Fruit fly (Drosophila melanogaster) whole organism, adult: ENCODE data around the gene LpR2.

ENCODE experiments used
- CG14711 ChIP-seq: fragments of 200-800 bp; sonication (Bioruptor generic); optimal IDR thresholded peaks from 2 replicates; lab custom pipeline; 2018; ENCODE audit warnings: missing biosample characterization, mild to moderate bottlenecking, missing genetic modification characterization, moderate library complexity
- pad ChIP-seq: fragments of 200-800 bp; sonication (Bioruptor generic); optimal IDR thresholded peaks from 3 replicates; lab custom pipeline; 2017; ENCODE audit warnings: missing biosample characterization, missing genetic modification characterization, mild to moderate bottlenecking, moderate library complexity, missing genetic modification reagents
- tj ChIP-seq: fragments of 200-800 bp; sonication (Bioruptor generic); optimal IDR thresholded peaks from 3 replicates; lab custom pipeline; 2017; ENCODE audit warnings: missing biosample characterization, mild to moderate bottlenecking, missing genetic modification characterization, moderate library complexity

- TF ChIP-seq tj (GFP tag; lab: Kevin White, UChicago) (no peak), CG14711 (tag; lab: Kevin White, UChicago) (no peak), pad (GFP tag; lab: Kevin White, UChicago) (no peak)
Observed at dm6 chr3R:25777098-25777497, 36.8 kb upstream of the LpR2 start, which contains the start of gene CG17195.
